Fruit fly (Drosophila melanogaster) whole organism, pupa: ENCODE measurements around the gene CG13375.

ENCODE experiments used
- CG10348 ChIP-seq: fragments of 200-800 bp; sonication (Bioruptor generic); IDR thresholded peaks from 2 replicates; pipeline ENCODE4 v1.3.6; 2022; ENCODE audit warnings: missing biosample characterization, missing genetic modification characterization
- CG12605 ChIP-seq: fragments of 200-800 bp; sonication (Bioruptor generic); IDR thresholded peaks from 2 replicates; pipeline ENCODE4 v1.3.6; 2022; ENCODE audit warnings: missing biosample characterization, missing genetic modification characterization
- CG13204 ChIP-seq: fragments of 200-800 bp; sonication (Bioruptor generic); optimal IDR thresholded peaks from 2 replicates; lab custom pipeline; 2018; ENCODE audit warnings: missing biosample characterization, mild to moderate bottlenecking, missing genetic modification characterization, moderate library complexity
- CG14655 ChIP-seq: fragments of 200-800 bp; sonication (Bioruptor generic); optimal IDR thresholded peaks from 3 replicates; lab custom pipeline; 2017; ENCODE audit warnings: mild to moderate bottlenecking, missing biosample characterization, missing genetic modification reagents, missing genetic modification characterization
- CG15710 ChIP-seq: fragments of 200-800 bp; sonication (Bioruptor generic); optimal IDR thresholded peaks from 2 replicates; lab custom pipeline; 2018; ENCODE audit warnings: missing biosample characterization, mild to moderate bottlenecking, missing genetic modification characterization, moderate library complexity
- CG17806 ChIP-seq: fragments of 200-800 bp; sonication (Bioruptor generic); optimal IDR thresholded peaks from 2 replicates; lab custom pipeline; 2018; ENCODE audit warnings: missing biosample characterization, mild to moderate bottlenecking, missing genetic modification characterization, moderate library complexity
- CG32121 ChIP-seq: fragments of 200-800 bp; sonication (Bioruptor generic); IDR thresholded peaks from 2 replicates; pipeline ENCODE4 v1.3.6; 2022; ENCODE audit warnings: missing biosample characterization, missing genetic modification characterization
- CG34367 ChIP-seq: fragments of 200-800 bp; sonication (Bioruptor generic); optimal IDR thresholded peaks from 2 replicates; lab custom pipeline; 2018; ENCODE audit warnings: missing biosample characterization, mild to moderate bottlenecking, missing genetic modification characterization
- CG4496 ChIP-seq: fragments of 200-800 bp; sonication (Bioruptor generic); IDR thresholded peaks from 3 replicates; pipeline ENCODE4 v1.3.6; 2022; ENCODE audit warnings: missing biosample characterization, missing genetic modification characterization
- CG8159 ChIP-seq: fragments of 200-800 bp; sonication (Bioruptor generic); optimal IDR thresholded peaks from 3 replicates; lab custom pipeline; 2018; ENCODE audit warnings: missing biosample characterization, mild to moderate bottlenecking, missing genetic modification characterization, moderate library complexity
- CG8301 ChIP-seq: fragments of 200-800 bp; sonication (Bioruptor generic); optimal IDR thresholded peaks from 2 replicates; lab custom pipeline; 2018; ENCODE audit warnings: missing biosample characterization, mild to moderate bottlenecking, missing genetic modification characterization
- CG9948 ChIP-seq: fragments of 200-800 bp; sonication (Bioruptor generic); optimal IDR thresholded peaks from 2 replicates; lab custom pipeline; 2018; ENCODE audit warnings: missing biosample characterization, mild to moderate bottlenecking, missing genetic modification characterization, moderate library complexity
- D1 ChIP-seq: fragments of 200-800 bp; sonication (Bioruptor generic); optimal IDR thresholded peaks from 2 replicates; lab custom pipeline; 2018; ENCODE audit warnings: missing biosample characterization, mild to moderate bottlenecking, missing genetic modification characterization, moderate library complexity
- EcR ChIP-seq: fragments of 200-800 bp; sonication (Bioruptor generic); optimal IDR thresholded peaks from 3 replicates; lab custom pipeline; 2019; ENCODE audit warnings: missing biosample characterization, missing genetic modification characterization, mild to moderate bottlenecking, moderate library complexity, missing genetic modification reagents
- Ets98B ChIP-seq: fragments of 200-800 bp; sonication (Bioruptor generic); IDR thresholded peaks from 2 replicates; pipeline ENCODE4 v1.3.6; 2022; ENCODE audit warnings: missing biosample characterization, missing genetic modification characterization
- Pif1A ChIP-seq: fragments of 200-800 bp; sonication (Bioruptor generic); optimal IDR thresholded peaks from 3 replicates; lab custom pipeline; 2016; ENCODE audit warnings: missing biosample characterization, missing genetic modification characterization
- Pif1B ChIP-seq: fragments of 200-800 bp; sonication (Bioruptor generic); optimal IDR thresholded peaks from 3 replicates; lab custom pipeline; 2016; ENCODE audit warnings: missing biosample characterization, missing genetic modification characterization
- Snoo ChIP-seq: fragments of 200-800 bp; sonication (Bioruptor generic); optimal IDR thresholded peaks from 3 replicates; lab custom pipeline; 2017; ENCODE audit warnings: missing biosample characterization, mild to moderate bottlenecking, missing genetic modification characterization, inconsistent platforms
- fd96Ca ChIP-seq: fragments of 200-800 bp; sonication (Bioruptor generic); IDR thresholded peaks from 3 replicates; pipeline ENCODE4 v1.3.6; 2022; ENCODE audit warnings: missing biosample characterization, missing genetic modification characterization
- gl ChIP-seq: fragments of 200-800 bp; sonication (Bioruptor generic); optimal IDR thresholded peaks from 2 replicates; lab custom pipeline; 2018; ENCODE audit warnings: missing biosample characterization, mild to moderate bottlenecking, missing genetic modification characterization
- rn ChIP-seq: fragments of 200-800 bp; sonication (Bioruptor generic); IDR thresholded peaks from 2 replicates; pipeline ENCODE4 v1.3.6; 2022; ENCODE audit warnings: missing biosample characterization, missing genetic modification characterization

CG13375 gene

DNA sequence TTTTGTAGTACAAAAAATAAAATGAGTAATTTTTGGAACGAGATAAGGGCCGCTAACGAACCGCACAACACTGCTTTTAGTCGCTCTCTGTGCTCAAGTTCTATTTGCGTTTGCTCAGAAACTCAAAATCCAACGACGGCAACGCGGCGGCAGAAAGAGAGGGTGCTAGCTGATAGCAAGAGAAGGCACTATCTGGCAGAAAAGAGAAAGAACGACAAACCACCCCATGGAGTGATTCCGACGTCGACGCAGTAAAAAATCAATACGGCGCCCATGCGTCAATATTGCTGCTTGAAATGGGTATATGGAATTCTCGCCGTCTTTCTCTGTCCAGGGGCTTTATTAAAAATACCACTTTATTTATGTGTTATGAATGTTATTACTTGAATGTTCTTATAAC lies 18.7 kb downstream of the CG13375 start:
- TF ChIP-seq Pif1B (GFP tag; lab: Kevin White, UChicago), result no peak
- no peak for TF ChIP-seq EcR
- TF ChIP-seq CG9948 (tag; lab: Kevin White, UChicago), result no peak
- no peak for TF ChIP-seq gl (tag; lab: Kevin White, UChicago)
- no peak for TF ChIP-seq CG15710 (tag; lab: Kevin White, UChicago)
- no peak for TF ChIP-seq CG4496 (GFP tag; lab: Robert Waterston, UW)
- TF ChIP-seq CG10348 (GFP tag; lab: Robert Waterston, UW), result no peak
- TF ChIP-seq Pif1A (GFP tag; lab: Kevin White, UChicago), result no peak
- TF ChIP-seq CG32121, result no peak
- TF ChIP-seq D1 (tag; lab: Kevin White, UChicago), result no peak
- no peak for TF ChIP-seq CG14655 (GFP tag; lab: Kevin White, UChicago)
- TF ChIP-seq CG13204, result no peak
- no peak for TF ChIP-seq fd96Ca (GFP tag; lab: Robert Waterston, UW)
- TF ChIP-seq rn, result no peak
- TF ChIP-seq CG17806 (tag; lab: Kevin White, UChicago), result no peak
- no peak for TF ChIP-seq CG8301 (tag; lab: Kevin White, UChicago)

DNA sequence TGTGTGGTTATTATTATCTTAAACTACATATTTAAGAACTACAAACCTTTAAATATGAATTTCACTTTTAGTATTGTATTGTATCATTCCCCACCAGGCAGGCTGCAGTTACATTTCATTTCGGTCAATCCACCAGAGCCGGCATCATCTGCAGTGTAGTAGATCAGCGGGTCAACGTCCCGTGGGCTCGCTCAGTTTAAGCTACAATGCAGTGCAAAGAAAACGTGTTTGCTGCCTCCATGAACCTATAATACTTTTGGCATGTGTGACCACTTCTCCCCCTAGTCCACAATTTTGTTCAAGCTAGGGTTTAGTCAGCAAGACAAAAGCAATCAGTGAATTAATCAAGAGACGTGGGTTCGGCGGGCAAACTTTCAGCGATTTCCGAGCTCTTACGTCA lies 26.8 kb downstream of the CG13375 start:
- TF ChIP-seq CG4496 (GFP tag; lab: Robert Waterston, UW) (0 out of 3 replicates have a peak, but pooled peaks have one; percentile 9), EcR (peak; percentile 90), gl (tag; lab: Kevin White, UChicago) (no peak)

DNA sequence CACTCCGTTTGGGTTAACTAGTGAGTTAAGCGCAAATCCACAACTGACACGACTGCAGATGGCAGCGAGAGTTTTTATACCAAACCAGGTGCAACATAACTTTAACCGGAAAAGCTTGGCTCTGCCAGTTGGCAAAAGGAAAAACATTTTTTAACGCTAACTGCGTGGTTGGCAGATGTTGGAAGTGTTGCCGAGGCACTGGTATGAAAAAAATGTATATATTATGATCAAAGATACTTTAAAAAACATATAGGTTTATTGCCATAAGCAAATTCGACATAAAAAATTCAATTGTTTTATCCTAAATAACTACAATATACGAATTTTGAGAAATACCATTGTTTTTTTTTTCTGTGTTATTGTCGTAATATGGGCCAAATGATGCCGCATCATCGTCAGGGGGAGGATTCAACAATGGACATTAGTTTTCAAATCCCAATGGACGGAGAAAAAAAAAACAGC lies 27.8 kb downstream of the CG13375 start, which contains the start of gene CG13376:
Gene CG13376 (minus strand): TSS at position 51 of the 462 bp plus-strand sequence.
- TF ChIP-seq CG13204 (no peak), CG34367 (tag; lab: Kevin White, UChicago) (no peak), Pif1B (GFP tag; lab: Kevin White, UChicago) (no peak), CG15710 (tag; lab: Kevin White, UChicago) (no peak), CG14655 (GFP tag; lab: Kevin White, UChicago) (no peak), D1 (tag; lab: Kevin White, UChicago) (no peak), Ets98B (GFP tag; lab: Robert Waterston, UW) (no peak), EcR (no peak), CG9948 (tag; lab: Kevin White, UChicago) (no peak), CG8301 (tag; lab: Kevin White, UChicago) (peak; percentile 29), CG17806 (tag; lab: Kevin White, UChicago) (no peak), CG32121 (peak; percentile 19; the same call in 1 of the 2 replicates)

- TF ChIP-seq CG14655 (GFP tag; lab: Kevin White, UChicago), result no peak
- TF ChIP-seq CG13204, result no peak
- no peak for TF ChIP-seq CG12605
- TF ChIP-seq fd96Ca (GFP tag; lab: Robert Waterston, UW), result no peak
- TF ChIP-seq Pif1B (GFP tag; lab: Kevin White, UChicago), result no peak
- TF ChIP-seq gl (tag; lab: Kevin White, UChicago), result no peak
- no peak for TF ChIP-seq EcR
- TF ChIP-seq rn, result no peak
- no peak for TF ChIP-seq Ets98B (GFP tag; lab: Robert Waterston, UW)
- TF ChIP-seq CG9948 (tag; lab: Kevin White, UChicago), result no peak
- TF ChIP-seq CG17806 (tag; lab: Kevin White, UChicago), result no peak
- no peak for TF ChIP-seq CG4496 (GFP tag; lab: Robert Waterston, UW)
- TF ChIP-seq Pif1A (GFP tag; lab: Kevin White, UChicago), result no peak
- no peak for TF ChIP-seq CG10348 (GFP tag; lab: Robert Waterston, UW)
- TF ChIP-seq D1 (tag; lab: Kevin White, UChicago), result no peak
- no peak for TF ChIP-seq CG15710 (tag; lab: Kevin White, UChicago)
- no peak for TF ChIP-seq CG32121
- TF ChIP-seq Snoo (tag; lab: Kevin White, UChicago), result no peak
- TF ChIP-seq CG8159 (tag; lab: Kevin White, UChicago), result no peak
- TF ChIP-seq CG34367 (tag; lab: Kevin White, UChicago), result no peak
Measured at dm6 chrX:265692-266091, 29.1 kb downstream of the CG13375 start.

dm6 chrX:263728-264344 lies 30.9 kb downstream of the CG13375 start, which contains the start of gene CG13377:
CG13377 (minus strand) TSS chrX:263999.
- TF ChIP-seq fd96Ca (GFP tag; lab: Robert Waterston, UW) (no peak), CG14655 (GFP tag; lab: Kevin White, UChicago) (peak; percentile 45), CG32121 (peak; percentile 48; the same call in 1 of the 2 replicates), CG4496 (GFP tag; lab: Robert Waterston, UW) (peak; percentile 63), CG13204 (no peak), CG17806 (tag; lab: Kevin White, UChicago) (peak; percentile 35), CG9948 (tag; lab: Kevin White, UChicago) (peak; percentile 40), CG8159 (tag; lab: Kevin White, UChicago) (no peak), Pif1A (GFP tag; lab: Kevin White, UChicago) (peak; percentile 30), CG12605 (no peak), gl (tag; lab: Kevin White, UChicago) (no peak), Ets98B (GFP tag; lab: Robert Waterston, UW) (0 out of 2 replicates have a peak, but pooled peaks have one; percentile 23), EcR (peak; percentile 36), CG15710 (tag; lab: Kevin White, UChicago) (peak; percentile 36), rn (no peak)

DNA sequence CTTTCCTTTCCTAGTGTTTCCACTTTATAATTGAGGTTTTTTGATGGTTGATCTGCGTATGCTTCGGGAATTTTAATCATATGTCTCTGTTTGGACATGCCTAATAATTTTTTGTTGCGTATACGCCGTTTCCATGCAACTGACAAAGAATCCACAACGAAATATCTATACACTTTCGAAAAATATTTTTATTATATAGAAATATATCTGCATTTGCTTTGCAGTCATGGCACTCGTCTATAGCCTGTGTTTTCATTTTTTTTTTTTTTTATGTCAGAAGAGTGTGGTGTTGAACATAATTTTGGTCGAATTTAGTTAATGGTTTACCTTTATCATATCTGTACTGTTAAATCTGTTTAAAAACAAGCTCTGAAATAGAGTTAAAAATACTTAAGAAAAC lies 31.9 kb downstream of the CG13375 start:
- TF ChIP-seq CG8159 (tag; lab: Kevin White, UChicago) (peak; percentile 26), CG12605 (no peak), Pif1B (GFP tag; lab: Kevin White, UChicago) (peak; percentile 20), CG14655 (GFP tag; lab: Kevin White, UChicago) (no peak)
